Fruit fly (Drosophila melanogaster) whole organism, adult: ENCODE data around the gene CG14624.
A peak's percentile ranks its signal among the peaks of the same experiment; 100 is the strongest.

Experiments used
- CG11617 ChIP-seq: fragments of 200-800 bp; sonication (Bioruptor generic); optimal IDR thresholded peaks from 2 replicates; lab custom pipeline; 2017; ENCODE audit warnings: mild to moderate bottlenecking, missing biosample characterization, missing genetic modification reagents, missing genetic modification characterization
- CG12768 ChIP-seq: fragments of 200-800 bp; sonication (Bioruptor generic); optimal IDR thresholded peaks from 2 replicates; lab custom pipeline; 2017; ENCODE audit warnings: missing biosample characterization, missing genetic modification characterization, mild to moderate bottlenecking, moderate library complexity, missing genetic modification reagents
- CG14711 ChIP-seq: fragments of 200-800 bp; sonication (Bioruptor generic); optimal IDR thresholded peaks from 2 replicates; lab custom pipeline; 2018; ENCODE audit warnings: missing biosample characterization, mild to moderate bottlenecking, missing genetic modification characterization, moderate library complexity
- CG1620 ChIP-seq: fragments of 200-800 bp; sonication (Bioruptor generic); optimal IDR thresholded peaks from 2 replicates; lab custom pipeline; 2016; ENCODE audit warnings: missing biosample characterization, missing genetic modification characterization
- CG33017 ChIP-seq: fragments of 200-800 bp; sonication (Bioruptor generic); optimal IDR thresholded peaks from 2 replicates; lab custom pipeline; 2018; ENCODE audit warnings: missing biosample characterization, mild to moderate bottlenecking, missing genetic modification characterization, moderate library complexity
- CG5204 ChIP-seq: fragments of 200-800 bp; sonication (Bioruptor generic); optimal IDR thresholded peaks from 2 replicates; lab custom pipeline; 2016; ENCODE audit warnings: missing biosample characterization, missing genetic modification characterization
- CG7045 ChIP-seq: fragments of 200-800 bp; sonication (Bioruptor generic); optimal IDR thresholded peaks from 2 replicates; lab custom pipeline; 2017; ENCODE audit warnings: missing biosample characterization, mild to moderate bottlenecking, missing genetic modification characterization
- CG7101 ChIP-seq: fragments of 200-800 bp; sonication (Bioruptor generic); optimal IDR thresholded peaks from 2 replicates; lab custom pipeline; 2018; ENCODE audit warnings: missing biosample characterization, mild to moderate bottlenecking, missing genetic modification characterization, moderate library complexity
- Clk ChIP-seq: fragments of 200-800 bp; sonication (Bioruptor generic); optimal IDR thresholded peaks from 2 replicates; lab custom pipeline; 2017; ENCODE audit warnings: missing biosample characterization, missing genetic modification characterization
- Crg-1 ChIP-seq: fragments of 200-800 bp; sonication (Bioruptor generic); optimal IDR thresholded peaks from 2 replicates; lab custom pipeline; 2016; ENCODE audit warnings: missing biosample characterization, missing genetic modification characterization
- Hr96 ChIP-seq: fragments of 200-800 bp; sonication (Bioruptor generic); optimal IDR thresholded peaks from 2 replicates; lab custom pipeline; 2016; ENCODE audit warnings: missing biosample characterization, missing genetic modification characterization
- Mnt ChIP-seq: fragments of 200-800 bp; sonication (Bioruptor generic); optimal IDR thresholded peaks from 2 replicates; lab custom pipeline; 2016; ENCODE audit warnings: missing biosample characterization, mild to moderate bottlenecking, missing genetic modification characterization
- bab1 ChIP-seq: fragments of 200-800 bp; sonication (Bioruptor generic); optimal IDR thresholded peaks from 3 replicates; lab custom pipeline; 2019; ENCODE audit warnings: missing biosample characterization, mild to moderate bottlenecking, missing genetic modification characterization, moderate library complexity
- cic ChIP-seq: fragments of 200-800 bp; sonication (Bioruptor generic); optimal IDR thresholded peaks from 2 replicates; lab custom pipeline; 2017; ENCODE audit warnings: missing biosample characterization, mild to moderate bottlenecking, missing genetic modification characterization, moderate library complexity
- cnc ChIP-seq, 2 experiments: fragments of >200 bp; optimal IDR thresholded peaks; 2 replicates each; lab custom pipeline; 2017
- kay ChIP-seq: fragments of 200-800 bp; sonication (Bioruptor generic); peaks from one replicate; lab custom pipeline; 2016; ENCODE audit warnings: missing biosample characterization, missing genetic modification characterization, borderline replicate concordance
- ovo ChIP-seq: fragments of 200-800 bp; sonication (Bioruptor generic); optimal IDR thresholded peaks from 2 replicates; lab custom pipeline; 2016; ENCODE audit warnings: missing biosample characterization, missing genetic modification characterization
- pad ChIP-seq: fragments of 200-800 bp; sonication (Bioruptor generic); optimal IDR thresholded peaks from 3 replicates; lab custom pipeline; 2017; ENCODE audit warnings: missing biosample characterization, missing genetic modification characterization, mild to moderate bottlenecking, moderate library complexity, missing genetic modification reagents
- tj ChIP-seq: fragments of 200-800 bp; sonication (Bioruptor generic); optimal IDR thresholded peaks from 3 replicates; lab custom pipeline; 2017; ENCODE audit warnings: missing biosample characterization, mild to moderate bottlenecking, missing genetic modification characterization, moderate library complexity
- toe ChIP-seq: fragments of 200-800 bp; sonication (Bioruptor generic); optimal IDR thresholded peaks from 2 replicates; lab custom pipeline; 2016; ENCODE audit warnings: missing biosample characterization, missing genetic modification characterization

Gene CG14624

dm6 chrX:1225859-1226258 is 19.3 kb downstream of the CG14624 start:
- no peak for TF ChIP-seq toe (GFP tag; lab: Kevin White, UChicago)

- no peak for TF ChIP-seq cic (GFP tag; lab: Kevin White, UChicago)
- no peak for TF ChIP-seq CG12768 (GFP tag; lab: Kevin White, UChicago)
- no peak for TF ChIP-seq toe (GFP tag; lab: Kevin White, UChicago)
- no peak for TF ChIP-seq CG7045 (GFP tag; lab: Kevin White, UChicago)
- no peak for TF ChIP-seq CG14711 (tag; lab: Kevin White, UChicago)
- no peak for TF ChIP-seq CG33017 (tag; lab: Kevin White, UChicago)
- no peak for TF ChIP-seq tj (GFP tag; lab: Kevin White, UChicago)
- no peak for TF ChIP-seq CG11617
- TF ChIP-seq cnc (optimal IDR thresholded peaks at IDR 0.05; lab: Kevin White, UChicago) = no peak
- TF ChIP-seq Crg-1 = no peak
- TF ChIP-seq CG5204 = no peak
- no peak for TF ChIP-seq CG7101 (tag; lab: Kevin White, UChicago)
- TF ChIP-seq Hr96 (GFP tag; lab: Kevin White, UChicago) = no peak
- TF ChIP-seq Clk (GFP tag; lab: Kevin White, UChicago) = no peak
- no peak for TF ChIP-seq Mnt (GFP tag; lab: Kevin White, UChicago)
- TF ChIP-seq kay (GFP tag; lab: Kevin White, UChicago) = no peak
- TF ChIP-seq pad (GFP tag; lab: Kevin White, UChicago) = no peak
- no peak for TF ChIP-seq ovo
- no peak for TF ChIP-seq CG1620 (GFP tag; lab: Kevin White, UChicago)
- TF ChIP-seq bab1 (GFP tag; lab: Kevin White, UChicago) = no peak
Measured at dm6 chrX:1229098-1229497, 22.6 kb downstream of the CG14624 start.

dm6 chrX:1229567-1229966 is 23.0 kb downstream of the CG14624 start:
- TF ChIP-seq tj (GFP tag; lab: Kevin White, UChicago) (peak; percentile 41), CG11617 (no peak), CG7101 (tag; lab: Kevin White, UChicago) (no peak), Clk (GFP tag; lab: Kevin White, UChicago) (no peak)

- TF ChIP-seq bab1 (GFP tag; lab: Kevin White, UChicago) = no peak
- TF ChIP-seq CG7101 (tag; lab: Kevin White, UChicago) = no peak
- TF ChIP-seq CG7045 (GFP tag; lab: Kevin White, UChicago) = no peak
- peak; percentile 89 for TF ChIP-seq tj (GFP tag; lab: Kevin White, UChicago)
- no peak for TF ChIP-seq Mnt (GFP tag; lab: Kevin White, UChicago)
- TF ChIP-seq cic (GFP tag; lab: Kevin White, UChicago) = no peak
- TF ChIP-seq CG12768 (GFP tag; lab: Kevin White, UChicago) = no peak
- TF ChIP-seq cnc (optimal IDR thresholded peaks at IDR 0.05; lab: Kevin White, UChicago) = no peak
Measured at dm6 chrX:1231707-1232106, 25.2 kb downstream of the CG14624 start.

- TF ChIP-seq Clk (GFP tag; lab: Kevin White, UChicago) (no peak), Mnt (GFP tag; lab: Kevin White, UChicago) (peak; percentile 98)
Measured at dm6 chrX:1232533-1233212, 26.1 kb downstream of the CG14624 start.

- no peak for TF ChIP-seq CG33017 (tag; lab: Kevin White, UChicago)
- TF ChIP-seq bab1 (GFP tag; lab: Kevin White, UChicago) = no peak
- TF ChIP-seq kay (GFP tag; lab: Kevin White, UChicago) = no peak
- no peak for TF ChIP-seq CG5204
- no peak for TF ChIP-seq CG12768 (GFP tag; lab: Kevin White, UChicago)
- TF ChIP-seq CG7101 (tag; lab: Kevin White, UChicago) = no peak
- TF ChIP-seq pad (GFP tag; lab: Kevin White, UChicago) = no peak
- TF ChIP-seq Mnt (GFP tag; lab: Kevin White, UChicago) = no peak
- no peak for TF ChIP-seq CG11617
- TF ChIP-seq cnc (optimal IDR thresholded peaks at IDR 0.05; lab: Kevin White, UChicago) = no peak
- TF ChIP-seq CG14711 (tag; lab: Kevin White, UChicago) = no peak
- TF ChIP-seq ovo = no peak
- no peak for TF ChIP-seq cic (GFP tag; lab: Kevin White, UChicago)
- TF ChIP-seq Crg-1 = no peak
- no peak for TF ChIP-seq CG1620 (GFP tag; lab: Kevin White, UChicago)
- no peak for TF ChIP-seq CG7045 (GFP tag; lab: Kevin White, UChicago)
- no peak for TF ChIP-seq tj (GFP tag; lab: Kevin White, UChicago)
- no peak for TF ChIP-seq Clk (GFP tag; lab: Kevin White, UChicago)
Measured at dm6 chrX:1233989-1234388, 27.5 kb downstream of the CG14624 start.
